Worm (Caenorhabditis elegans) whole organism, midembryonic: Measurements from ENCODE around the gene R03H10.2.

Experiments used
- cog-1 ChIP-seq: sonication (generic microtip); optimal IDR thresholded peaks from 2 replicates; lab custom pipeline; 2016; ENCODE audit warnings: missing genetic modification characterization, missing compliant biosample characterization
- flt-1 ChIP-seq: fragments of 200-800 bp; sonication (Bioruptor generic); IDR thresholded peaks from 2 replicates; pipeline ENCODE4 v1.3.6; 2022; ENCODE audit warnings: missing genetic modification characterization, missing compliant biosample characterization
- ztf-29 ChIP-seq: fragments of 200-800 bp; sonication (Bioruptor generic); IDR thresholded peaks from 2 replicates; pipeline ENCODE4 v1.3.6; 2022; ENCODE audit warnings: missing genetic modification reagents, missing genetic modification characterization, missing compliant biosample characterization

- no peak for TF ChIP-seq flt-1 (GFP tag; lab: Robert Waterston, UW)
- TF ChIP-seq cog-1 (tag; lab: Kevin White, UChicago), result no peak
- TF ChIP-seq ztf-29 (GFP tag; lab: Robert Waterston, UW), result no peak
Observed at ce11 chrII:4178838-4179237, 23.3 kb downstream of the R03H10.2 start, which contains the start of gene R03H10.7.
